Worm (Caenorhabditis elegans): ENCODE measurements around the gene szy-2.

szy-2 gene

ce11 chrIII:5413680-5414079 is 42.6 kb upstream of the szy-2 start, which contains the start of gene grl-22:
Gene grl-22, minus strand, starts transcription at chrIII:5414011.
- TF ChIP-seq sdc-2 (tag; optimal IDR thresholded peaks at IDR 0.05) (no peak), K02D7.2 (tag; optimal IDR thresholded peaks at IDR 0.05) (no peak), ets-4 (tag; optimal IDR thresholded peaks at IDR 0.05) (no peak), ttx-3 (tag; optimal IDR thresholded peaks at IDR 0.05) (no peak), pat-9 (tag; optimal IDR thresholded peaks at IDR 0.05) (no peak), ceh-30 (tag; optimal IDR thresholded peaks at IDR 0.05) (no peak), madf-2 (tag; optimal IDR thresholded peaks at IDR 0.05) (no peak), fax-1 (tag; optimal IDR thresholded peaks at IDR 0.05) (no peak), ceh-6 (GFP tag; optimal IDR thresholded peaks at IDR 0.05) (no peak), rnt-1 (tag; optimal IDR thresholded peaks at IDR 0.05) (no peak), unc-3 (GFP tag; conservative IDR thresholded peaks at IDR 0.05) (no peak), unc-3 (tag; optimal IDR thresholded peaks at IDR 0.05) (no peak), tbx-2 (tag; optimal IDR thresholded peaks at IDR 0.05) (no peak), dve-1 (tag; optimal IDR thresholded peaks at IDR 0.05) (no peak), ceh-24 (tag; optimal IDR thresholded peaks at IDR 0.05) (no peak), lin-11 (tag; optimal IDR thresholded peaks at IDR 0.05) (no peak), ahr-1 (tag; optimal IDR thresholded peaks at IDR 0.05) (no peak)

- TF ChIP-seq unc-3 (GFP tag; conservative IDR thresholded peaks at IDR 0.05) (no peak), unc-3 (tag; optimal IDR thresholded peaks at IDR 0.05) (no peak), unc-86 (tag; optimal IDR thresholded peaks at IDR 0.05) (no peak), pha-4 (tag; optimal IDR thresholded peaks at IDR 0.05) (no peak), C38D4.7 (GFP tag; optimal IDR thresholded peaks at IDR 0.05) (no peak), sox-4 (tag; optimal IDR thresholded peaks at IDR 0.05) (no peak), pros-1 (tag; optimal IDR thresholded peaks at IDR 0.05) (no peak), eyg-1 (tag; optimal IDR thresholded peaks at IDR 0.05) (no peak), fkh-10 (GFP tag; optimal IDR thresholded peaks at IDR 0.05) (no peak), hlh-8 (tag; optimal IDR thresholded peaks at IDR 0.05) (no peak), hlh-15 (tag; optimal IDR thresholded peaks at IDR 0.05) (no peak), ceh-48 (tag; optimal IDR thresholded peaks at IDR 0.05) (no peak), pha-2 (tag; optimal IDR thresholded peaks at IDR 0.05) (no peak), ref-2 (tag; optimal IDR thresholded peaks at IDR 0.05) (no peak), ceh-34 (tag; optimal IDR thresholded peaks at IDR 0.05) (no peak), npax-4 (tag; optimal IDR thresholded peaks at IDR 0.05) (no peak), ceh-9 (tag; optimal IDR thresholded peaks at IDR 0.05) (no peak), ttx-3 (tag; optimal IDR thresholded peaks at IDR 0.05) (no peak)
These were observed 36.5 kb upstream of the szy-2 start, which contains the start of gene W03A5.1 for ce11 chrIII:5407588-5407987. Gene W03A5.1, plus strand, starts transcription at chrIII:5407888.

- TF ChIP-seq ama-1 (optimal IDR thresholded peaks at IDR 0.05) (no peak), ahr-1 (tag; optimal IDR thresholded peaks at IDR 0.05) (no peak), unc-86 (tag; optimal IDR thresholded peaks at IDR 0.05) (no peak), C38D4.7 (GFP tag; optimal IDR thresholded peaks at IDR 0.05) (no peak), pat-9 (tag; optimal IDR thresholded peaks at IDR 0.05) (no peak), npax-4 (tag; optimal IDR thresholded peaks at IDR 0.05) (no peak), sox-4 (tag; optimal IDR thresholded peaks at IDR 0.05) (no peak)
These were observed 36.0 kb upstream of the szy-2 start for ce11 chrIII:5407060-5407459.

DNA sequence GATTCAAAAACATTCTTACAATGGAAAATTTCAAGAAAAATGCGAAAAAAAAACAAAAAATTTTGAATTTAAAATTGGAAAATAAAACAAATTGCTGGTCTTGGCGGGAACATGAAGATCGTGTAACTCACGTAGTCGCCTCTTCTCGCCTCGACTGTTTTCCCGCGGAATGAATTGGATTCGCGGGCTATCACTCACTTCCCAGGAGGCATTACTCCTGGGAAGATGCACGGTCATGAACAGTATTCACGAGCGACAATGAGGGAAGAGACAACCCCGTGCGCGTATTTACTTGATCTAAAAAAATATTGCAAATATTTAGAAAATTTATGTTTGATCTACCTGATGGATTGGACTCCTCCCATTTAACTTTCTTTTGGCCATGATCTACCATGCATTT is 35.2 kb upstream of the szy-2 start:
- TF ChIP-seq ceh-9 (tag; optimal IDR thresholded peaks at IDR 0.05) (no peak), dve-1 (tag; optimal IDR thresholded peaks at IDR 0.05) (no peak), odd-2 (tag; optimal IDR thresholded peaks at IDR 0.05) (no peak), mec-3 (tag; optimal IDR thresholded peaks at IDR 0.05; ENCODE audit: borderline replicate concordance) (no peak), hlh-30 (tag; optimal IDR thresholded peaks at IDR 0.05; ENCODE audit: insufficient read depth) (no peak), ztf-16 (tag; optimal IDR thresholded peaks at IDR 0.05) (no peak), npax-4 (tag; optimal IDR thresholded peaks at IDR 0.05) (no peak), ceh-18 (tag; optimal IDR thresholded peaks at IDR 0.05) (no peak), che-1 (tag; optimal IDR thresholded peaks at IDR 0.05) (no peak), hlh-6 (tag; optimal IDR thresholded peaks at IDR 0.05) (no peak), ceh-31 (tag; optimal IDR thresholded peaks at IDR 0.05) (no peak), ttx-3 (tag; optimal IDR thresholded peaks at IDR 0.05) (no peak), ceh-2 (tag; optimal IDR thresholded peaks at IDR 0.05) (no peak), fkh-6 (tag; optimal IDR thresholded peaks at IDR 0.05) (no peak), sox-4 (tag; optimal IDR thresholded peaks at IDR 0.05) (no peak), elt-2 (tag; optimal IDR thresholded peaks at IDR 0.05) (no peak), pat-9 (tag; optimal IDR thresholded peaks at IDR 0.05) (no peak), unc-42 (tag; optimal IDR thresholded peaks at IDR 0.05) (no peak)

Measured in whole organism, late embryonic.